Worm (Caenorhabditis elegans): ENCODE data around the gene fbxb-71.

ce11 chrX:3244402-3244801 lies 18.3 kb upstream of the fbxb-71 start:
- no peak for TF ChIP-seq nfya-1 (tag; optimal IDR thresholded peaks at IDR 0.05; ENCODE audit: insufficient read depth)
- no peak for TF ChIP-seq nhr-77 (tag; optimal IDR thresholded peaks at IDR 0.05)
- TF ChIP-seq ama-1 (optimal IDR thresholded peaks at IDR 0.05): no peak
- no peak for TF ChIP-seq elt-3 (tag; optimal IDR thresholded peaks at IDR 0.05)
- no peak for TF ChIP-seq ceh-9 (tag; optimal IDR thresholded peaks at IDR 0.05)
- TF ChIP-seq nhr-28 (tag; optimal IDR thresholded peaks at IDR 0.05): no peak
- no peak for TF ChIP-seq skn-1 (tag; optimal IDR thresholded peaks at IDR 0.05)
- no peak for TF ChIP-seq fkh-10 (GFP tag; optimal IDR thresholded peaks at IDR 0.05)
